Worm (Caenorhabditis elegans): Measurements from ENCODE around the gene srz-9.

ce11 chrIII:1271378-1271926 is 7.7 kb downstream of the srz-9 start, which contains the start of gene fbxa-31:
- TF ChIP-seq egrh-3 (GFP tag; IDR thresholded peaks at IDR 0.05) (no peak), lir-1 (GFP tag; conservative IDR thresholded peaks at IDR 0.05) (no peak), ama-1 (optimal IDR thresholded peaks at IDR 0.05) (no peak), ama-1 (GFP tag; optimal IDR thresholded peaks at IDR 0.05) (no peak), snpc-4 (GFP tag; optimal IDR thresholded peaks at IDR 0.05) (no peak), snpc-4 (tag; optimal IDR thresholded peaks at IDR 0.05) (no peak), somi-1 (GFP tag; optimal IDR thresholded peaks at IDR 0.05) (no peak), K11D2.4 (GFP tag; IDR thresholded peaks at IDR 0.05) (no peak), F49E8.2 (tag; optimal IDR thresholded peaks at IDR 0.05; ENCODE audit: insufficient read depth) (no peak), pha-4 (tag; optimal IDR thresholded peaks at IDR 0.05) (no peak), F22D6.2 (tag; optimal IDR thresholded peaks at IDR 0.05) (no peak)
